Worm (Caenorhabditis elegans) whole organism, L4 larva: ENCODE data around the gene fbxb-65.
A peak's percentile ranks its signal among the peaks of the same experiment; 100 is the strongest.

ENCODE experiments used
- F44E2.7 ChIP-seq: fragments of 200-800 bp; sonication (Bioruptor generic); IDR thresholded peaks from 2 replicates; pipeline ENCODE4 v2.1.2; 2022; ENCODE audit warnings: missing genetic modification characterization, missing compliant biosample characterization
- T26A8.4 ChIP-seq: fragments of 200-800 bp; sonication (Bioruptor generic); IDR thresholded peaks from 2 replicates; pipeline ENCODE4 v1.3.6; 2022; ENCODE audit warnings: missing genetic modification characterization, missing compliant biosample characterization
- Y105C5A.15 ChIP-seq: fragments of 200-800 bp; sonication (Bioruptor generic); IDR thresholded peaks from 2 replicates; pipeline ENCODE4 v1.3.6; 2022; ENCODE audit warnings: missing genetic modification characterization, missing compliant biosample characterization
- Y48G9A.11 ChIP-seq: fragments of 200-800 bp; sonication (Bioruptor generic); IDR thresholded peaks from 2 replicates; pipeline ENCODE4 v1.3.6; 2022; ENCODE audit warnings: missing genetic modification reagents, missing genetic modification characterization, missing compliant biosample characterization
- aly-2 ChIP-seq: sonication (generic microtip); optimal IDR thresholded peaks from 2 replicates; lab custom pipeline; 2018; ENCODE audit warnings: missing biosample characterization, missing genetic modification characterization
- ceh-28 ChIP-seq: fragments of 150-350 bp; optimal IDR thresholded peaks from 2 replicates; lab custom pipeline; 2014; ENCODE audit warnings: missing biosample characterization, missing genetic modification reagents, missing genetic modification characterization
- ces-1 ChIP-seq: fragments of 150-350 bp; sonication (generic microtip); optimal IDR thresholded peaks from 4 replicates; lab custom pipeline; 2014; ENCODE audit warnings: missing biosample characterization, missing genetic modification reagents, missing genetic modification characterization
- daf-16 ChIP-seq, 3 experiments: sonication (generic microtip); optimal IDR thresholded peaks; 2 replicates each; lab custom pipeline; 2016 to 2017; ENCODE audit warnings: missing genetic modification characterization in 3 of 3, missing genetic modification reagents in 3 of 3, mild to moderate bottlenecking in 2 of 3, missing compliant biosample characterization in 2 of 3, missing biosample characterization in 1 of 3, moderate library complexity in 1 of 3
- daf-19 ChIP-seq: fragments of 200-800 bp; sonication (Bioruptor generic); conservative IDR thresholded peaks from 2 replicates; pipeline ENCODE4 v1.3.6; 2022; ENCODE audit warnings: missing genetic modification characterization, missing compliant biosample characterization
- daf-8 ChIP-seq: fragments of 200-800 bp; sonication (Bioruptor generic); IDR thresholded peaks from 2 replicates; pipeline ENCODE4 v1.3.6; 2022; ENCODE audit warnings: missing genetic modification characterization, missing compliant biosample characterization
- dmd-6 ChIP-seq: fragments of 200-800 bp; sonication (Bioruptor generic); IDR thresholded peaks from 2 replicates; pipeline ENCODE4 v1.3.6; 2022; ENCODE audit warnings: missing genetic modification reagents, missing genetic modification characterization, missing compliant biosample characterization
- dve-1 ChIP-seq: sonication (generic microtip); optimal IDR thresholded peaks from 2 replicates; lab custom pipeline; 2017; ENCODE audit warnings: antibody characterized with exemption, mild to moderate bottlenecking, missing genetic modification characterization, missing compliant biosample characterization; ENCODE audit not compliant: insufficient read depth
- egl-43 ChIP-seq: fragments of 200-800 bp; sonication (Bioruptor generic); IDR thresholded peaks from 2 replicates; pipeline ENCODE4 v1.3.6; 2022; ENCODE audit warnings: missing genetic modification reagents, missing genetic modification characterization, missing compliant biosample characterization
- hlh-30 ChIP-seq: sonication (generic microtip); optimal IDR thresholded peaks from 2 replicates; lab custom pipeline; 2017; ENCODE audit warnings: antibody characterized with exemption, mild to moderate bottlenecking, missing genetic modification characterization, missing compliant biosample characterization; ENCODE audit not compliant: insufficient read depth
- jun-1 ChIP-seq: fragments of 150-350 bp; optimal IDR thresholded peaks from 2 replicates; lab custom pipeline; 2014; ENCODE audit warnings: missing biosample characterization, missing genetic modification reagents, missing genetic modification characterization
- lim-7 ChIP-seq: fragments of 200-800 bp; sonication (Bioruptor generic); IDR thresholded peaks from 2 replicates; pipeline ENCODE4 v1.3.6; 2022; ENCODE audit warnings: missing genetic modification characterization, missing compliant biosample characterization
- lin-13 ChIP-seq: fragments of 150-350 bp; optimal IDR thresholded peaks from 2 replicates; lab custom pipeline; 2014; ENCODE audit warnings: missing biosample characterization, missing genetic modification reagents, missing genetic modification characterization
- mdl-1 ChIP-seq, 2 experiments: fragments of 150-350 bp in 1 of 2; sonication (generic microtip) in 1 of 2; optimal IDR thresholded peaks; 2 replicates each; lab custom pipeline; 2014 to 2017; ENCODE audit warnings: missing biosample characterization in 2 of 2, missing genetic modification characterization in 2 of 2
- mep-1 ChIP-seq: fragments of 150-350 bp; sonication (generic microtip); optimal IDR thresholded peaks from 3 replicates; lab custom pipeline; 2014; ENCODE audit warnings: missing biosample characterization, missing genetic modification characterization
- nhr-102 ChIP-seq: sonication (generic microtip); optimal IDR thresholded peaks from 2 replicates; lab custom pipeline; 2016; ENCODE audit warnings: mild to moderate bottlenecking, missing genetic modification characterization, moderate library complexity, missing compliant biosample characterization
- nhr-28 ChIP-seq: fragments of 150-350 bp; optimal IDR thresholded peaks from 2 replicates; lab custom pipeline; 2014; ENCODE audit warnings: missing biosample characterization, missing genetic modification characterization
- nhr-41 ChIP-seq: fragments of 200-800 bp; sonication (Bioruptor generic); IDR thresholded peaks from 2 replicates; pipeline ENCODE4 v1.3.6; 2022; ENCODE audit warnings: missing genetic modification reagents, missing genetic modification characterization, missing compliant biosample characterization
- nhr-6 ChIP-seq: fragments of 150-350 bp; optimal IDR thresholded peaks from 2 replicates; lab custom pipeline; 2014; ENCODE audit warnings: missing biosample characterization, missing genetic modification characterization
- nhr-77 ChIP-seq: fragments of 150-350 bp; optimal IDR thresholded peaks from 2 replicates; lab custom pipeline; 2014; ENCODE audit warnings: missing biosample characterization, missing genetic modification characterization
- pqm-1 ChIP-seq: sonication (generic microtip); optimal IDR thresholded peaks from 2 replicates; lab custom pipeline; 2017; ENCODE audit warnings: missing biosample characterization, missing genetic modification characterization
- sdz-12 ChIP-seq: fragments of 200-800 bp; sonication (Bioruptor generic); optimal IDR thresholded peaks from 2 replicates; lab custom pipeline; 2018; ENCODE audit warnings: mild to moderate bottlenecking, missing genetic modification characterization, missing compliant biosample characterization
- set-16 ChIP-seq: fragments of 200-800 bp; sonication (Bioruptor generic); IDR thresholded peaks from 2 replicates; pipeline ENCODE4 v1.3.6; 2022; ENCODE audit warnings: missing genetic modification reagents, missing genetic modification characterization, missing compliant biosample characterization
- snpc-4 ChIP-seq: fragments of 150-350 bp; optimal IDR thresholded peaks from 2 replicates; lab custom pipeline; 2014; ENCODE audit warnings: missing biosample characterization, missing genetic modification characterization
- spr-1 ChIP-seq: sonication (generic microtip); optimal IDR thresholded peaks from 2 replicates; lab custom pipeline; 2016; ENCODE audit warnings: mild to moderate bottlenecking, missing genetic modification characterization, missing compliant biosample characterization
- spr-3 ChIP-seq: fragments of 200-800 bp; sonication (Bioruptor generic); optimal IDR thresholded peaks from 2 replicates; lab custom pipeline; 2018; ENCODE audit warnings: mild to moderate bottlenecking, missing genetic modification characterization, missing compliant biosample characterization
- unc-39 ChIP-seq: sonication (generic microtip); optimal IDR thresholded peaks from 2 replicates; lab custom pipeline; 2017; ENCODE audit warnings: missing biosample characterization, missing genetic modification characterization
- zip-11 ChIP-seq: fragments of 200-800 bp; sonication (Bioruptor generic); IDR thresholded peaks from 2 replicates; pipeline ENCODE4 v1.3.6; 2022; ENCODE audit warnings: missing genetic modification characterization, missing compliant biosample characterization
- zip-2 ChIP-seq: fragments of 150-350 bp; optimal IDR thresholded peaks from 2 replicates; lab custom pipeline; 2014; ENCODE audit warnings: missing biosample characterization, missing genetic modification characterization

Gene fbxb-65

ce11 chrV:19362568-19362967 lies 33.2 kb downstream of the fbxb-65 start, which contains the start of gene C14B4.2:
TSS of gene C14B4.2 (minus strand) at chrV:19362668.
- TF ChIP-seq zip-11 (no peak), nhr-6 (tag; lab: Kevin White, UChicago) (no peak), F44E2.7 (GFP tag; lab: Robert Waterston, UW) (no peak), Y105C5A.15 (GFP tag; lab: Robert Waterston, UW) (no peak), ceh-28 (no peak), T26A8.4 (GFP tag; lab: Robert Waterston, UW) (no peak)
- TF ChIP-seq, all 104 proteins: peak for 0

- no peak for TF ChIP-seq zip-11
- TF ChIP-seq dve-1 = no peak
- no peak for TF ChIP-seq daf-19 (GFP tag; lab: Robert Waterston, UW)
- no peak for TF ChIP-seq spr-1 (tag; lab: Kevin White, UChicago)
- TF ChIP-seq Y48G9A.11 (GFP tag; lab: Robert Waterston, UW) = no peak
These were observed 40.8 kb downstream of the fbxb-65 start, which contains the start of gene Y43F8A.1 for ce11 chrV:19370189-19370588. TSS of gene Y43F8A.1 (plus strand) at chrV:19370489.

- no peak for TF ChIP-seq dmd-6
- TF ChIP-seq nhr-41 (GFP tag; lab: Robert Waterston, UW) = no peak
- TF ChIP-seq jun-1 = no peak
- TF ChIP-seq ces-1 = no peak
- TF ChIP-seq lim-7 (GFP tag; lab: Robert Waterston, UW) = no peak
These were observed 41.9 kb downstream of the fbxb-65 start, which contains the start of gene Y43F8A.2 for ce11 chrV:19371253-19371652. TSS of gene Y43F8A.2 (plus strand) at chrV:19371553.

- no peak for TF ChIP-seq snpc-4 (tag; lab: Kevin White, UChicago)
- no peak for TF ChIP-seq lin-13 (GFP tag; lab: Kevin White, UChicago)
- TF ChIP-seq zip-2 (tag; lab: Kevin White, UChicago) = no peak
- TF ChIP-seq daf-8 (GFP tag; lab: Robert Waterston, UW) = no peak
- no peak for TF ChIP-seq mdl-1 (tag; optimal IDR thresholded peaks at IDR 0.05; lab: Kevin White, UChicago)
- TF ChIP-seq spr-3 (GFP tag; lab: Kevin White, UChicago) = no peak
- TF ChIP-seq sdz-12 (GFP tag; lab: Kevin White, UChicago) = no peak
- TF ChIP-seq, all 104 proteins: peak for 0
These were observed 42.4 kb downstream of the fbxb-65 start for ce11 chrV:19371777-19372176.

- TF ChIP-seq nhr-28 (tag; lab: Kevin White, UChicago) = peak; percentile 47
- TF ChIP-seq nhr-77 = peak; percentile 30
- TF ChIP-seq pqm-1 (tag; lab: Kevin White, UChicago) = peak; percentile 28
- TF ChIP-seq nhr-102 (tag; lab: Kevin White, UChicago) = no peak
- TF ChIP-seq egl-43 = no peak
- no peak for TF ChIP-seq set-16 (GFP tag; lab: Robert Waterston, UW)
- no peak for TF ChIP-seq hlh-30 (tag; lab: Kevin White, UChicago)
- TF ChIP-seq dve-1 = peak; percentile 68
- TF ChIP-seq aly-2 (tag; lab: Kevin White, UChicago) = no peak
- TF ChIP-seq unc-39 (tag; lab: Kevin White, UChicago) = no peak
- peak; percentile 25 for TF ChIP-seq mep-1 (tag; lab: Kevin White, UChicago)
- TF ChIP-seq daf-16 (GFP tag; optimal IDR thresholded peaks at IDR 0.05; lab: Kevin White, UChicago) = no peak
- TF ChIP-seq daf-16 (tag; optimal IDR thresholded peaks at IDR 0.05; lab: Kevin White, UChicago) = peak; percentile 99
These were observed 47.7 kb downstream of the fbxb-65 start, which contains the start of gene nceh-1 for ce11 chrV:19377014-19377494. TSS of gene nceh-1 (plus strand) at chrV:19377444.
